Fruit fly (Drosophila melanogaster) whole organism, wandering third instar larva: ENCODE data around the gene wdn.

Source experiments
- Abd-B ChIP-seq: fragments of >200 bp; optimal IDR thresholded peaks from 2 replicates; lab custom pipeline; 2017; ENCODE audit warnings: missing biosample characterization, missing genetic modification characterization
- CG32264 ChIP-seq: fragments of 200-800 bp; sonication (Bioruptor generic); optimal IDR thresholded peaks from 2 replicates; lab custom pipeline; 2016; ENCODE audit warnings: missing biosample characterization, missing genetic modification characterization
- CrebA ChIP-seq: fragments of 200-800 bp; sonication (Bioruptor generic); optimal IDR thresholded peaks from 2 replicates; lab custom pipeline; 2016; ENCODE audit warnings: missing biosample characterization, mild to moderate bottlenecking, missing genetic modification characterization, borderline replicate concordance
- OdsH ChIP-seq: fragments of 200-800 bp; sonication (Bioruptor generic); optimal IDR thresholded peaks from 2 replicates; lab custom pipeline; 2016; ENCODE audit warnings: missing biosample characterization, mild to moderate bottlenecking, missing genetic modification characterization
- dmrt93B ChIP-seq: fragments of 200-800 bp; sonication (Bioruptor generic); optimal IDR thresholded peaks from 2 replicates; lab custom pipeline; 2018; ENCODE audit warnings: missing biosample characterization, mild to moderate bottlenecking, missing genetic modification characterization
- dsf ChIP-seq: sonication (Bioruptor generic); optimal IDR thresholded peaks from 2 replicates; lab custom pipeline; 2016; ENCODE audit warnings: missing biosample characterization, missing genetic modification characterization, borderline replicate concordance
- lola ChIP-seq: fragments of >200 bp; optimal IDR thresholded peaks from 2 replicates; lab custom pipeline; 2017; ENCODE audit warnings: missing biosample characterization, missing genetic modification characterization
- pan ChIP-seq: fragments of >200 bp; optimal IDR thresholded peaks from 2 replicates; lab custom pipeline; 2017

- TF ChIP-seq dsf (no peak), pan (lab: Kevin White, UChicago) (no peak), OdsH (GFP tag; lab: Kevin White, UChicago) (peak; percentile 47), CG32264 (GFP tag; lab: Kevin White, UChicago) (no peak), dmrt93B (GFP tag; lab: Kevin White, UChicago) (no peak), CrebA (GFP tag; lab: Kevin White, UChicago) (no peak), lola (GFP tag; lab: Kevin White, UChicago) (no peak), Abd-B (GFP tag; lab: Kevin White, UChicago) (no peak)
Observed at dm6 chr3R:28844611-28845376, 33.7 kb upstream of the wdn start, which contains the start of the genes Apc and spg.
